Worm (Caenorhabditis elegans) whole organism, L2 larva: ENCODE results near the gene nhr-48.

Experiments
- C34F6.9 ChIP-seq: fragments of 150-350 bp; optimal IDR thresholded peaks from 2 replicates; lab custom pipeline; 2014; ENCODE audit warnings: missing biosample characterization, missing genetic modification characterization
- R02D3.7 ChIP-seq: fragments of 150-350 bp; optimal IDR thresholded peaks from 2 replicates; lab custom pipeline; 2014; ENCODE audit warnings: missing biosample characterization, missing genetic modification characterization
- Y55F3AM.14 ChIP-seq: fragments of 200-800 bp; sonication (Bioruptor generic); optimal IDR thresholded peaks from 2 replicates; lab custom pipeline; 2018; ENCODE audit warnings: mild to moderate bottlenecking, missing genetic modification characterization, missing compliant biosample characterization
- alr-1 ChIP-seq: fragments of 150-350 bp; optimal IDR thresholded peaks from 2 replicates; lab custom pipeline; 2014; ENCODE audit warnings: missing biosample characterization, missing genetic modification characterization
- aly-2 ChIP-seq: fragments of 150-350 bp; optimal IDR thresholded peaks from 2 replicates; lab custom pipeline; 2014; ENCODE audit warnings: missing biosample characterization, missing genetic modification characterization
- ama-1 ChIP-seq: fragments of 150-350 bp; optimal IDR thresholded peaks from 2 replicates; lab custom pipeline; 2018; ENCODE audit warnings: inconsistent platforms
- blmp-1 ChIP-seq: sonication (generic microtip); optimal IDR thresholded peaks from 2 replicates; lab custom pipeline; 2017; ENCODE audit warnings: missing genetic modification characterization, mild to moderate bottlenecking, missing compliant biosample characterization, antibody characterized with exemption, moderate library complexity; ENCODE audit not compliant: insufficient read depth
- ceh-16 ChIP-seq: fragments of 150-350 bp; optimal IDR thresholded peaks from 2 replicates; lab custom pipeline; 2014; ENCODE audit warnings: missing biosample characterization, missing genetic modification characterization
- crh-2 ChIP-seq: sonication (generic microtip); optimal IDR thresholded peaks from 2 replicates; lab custom pipeline; 2017; ENCODE audit warnings: missing biosample characterization, missing genetic modification characterization
- dmd-4 ChIP-seq: sonication (generic microtip); optimal IDR thresholded peaks from 2 replicates; lab custom pipeline; 2017; ENCODE audit warnings: missing biosample characterization, missing genetic modification characterization
- egl-27 ChIP-seq: sonication (generic microtip); optimal IDR thresholded peaks from 3 replicates; lab custom pipeline; 2017; ENCODE audit warnings: missing biosample characterization, missing genetic modification reagents, missing genetic modification characterization
- elt-1 ChIP-seq: fragments of 150-350 bp; optimal IDR thresholded peaks from 2 replicates; lab custom pipeline; 2014; ENCODE audit warnings: missing biosample characterization, missing genetic modification characterization
- elt-3 ChIP-seq: sonication (generic microtip); optimal IDR thresholded peaks from 2 replicates; lab custom pipeline; 2017; ENCODE audit warnings: missing biosample characterization, missing genetic modification characterization
- fos-1 ChIP-seq: fragments of 150-350 bp; optimal IDR thresholded peaks from 2 replicates; lab custom pipeline; 2014; ENCODE audit warnings: missing biosample characterization, missing genetic modification characterization
- gmeb-1 ChIP-seq: fragments of 150-350 bp; optimal IDR thresholded peaks from 2 replicates; lab custom pipeline; 2014; ENCODE audit warnings: missing biosample characterization, missing genetic modification characterization
- lin-11 ChIP-seq: fragments of 150-350 bp; sonication (generic microtip); optimal IDR thresholded peaks from 2 replicates; lab custom pipeline; 2014; ENCODE audit warnings: missing biosample characterization, missing genetic modification characterization, inconsistent platforms, mixed read lengths
- lin-13 ChIP-seq: fragments of 150-350 bp; optimal IDR thresholded peaks from 2 replicates; lab custom pipeline; 2014; ENCODE audit warnings: missing biosample characterization, missing genetic modification reagents, missing genetic modification characterization
- lin-39 ChIP-seq: fragments of 150-350 bp; optimal IDR thresholded peaks from 2 replicates; lab custom pipeline; 2014; ENCODE audit warnings: missing biosample characterization, missing genetic modification reagents, missing genetic modification characterization
- lsy-2 ChIP-seq, 2 experiments: fragments of 150-350 bp in 1 of 2; sonication (generic microtip) in 1 of 2; optimal IDR thresholded peaks; 2 replicates each; lab custom pipeline; 2014 to 2017; ENCODE audit warnings: missing biosample characterization in 2 of 2, missing genetic modification characterization in 2 of 2
- mab-5 ChIP-seq: fragments of 150-350 bp; optimal IDR thresholded peaks from 2 replicates; lab custom pipeline; 2014; ENCODE audit warnings: missing biosample characterization, missing genetic modification characterization
- mbf-1 ChIP-seq: sonication (generic microtip); optimal IDR thresholded peaks from 2 replicates; lab custom pipeline; 2017; ENCODE audit warnings: missing biosample characterization, missing genetic modification characterization
- mdl-1 ChIP-seq, 2 experiments: fragments of 150-350 bp in 1 of 2; sonication (generic microtip) in 1 of 2; optimal IDR thresholded peaks; 2 replicates each; lab custom pipeline; 2017; ENCODE audit warnings: missing biosample characterization in 2 of 2, missing genetic modification characterization in 2 of 2
- nhr-10 ChIP-seq: sonication (generic microtip); optimal IDR thresholded peaks from 2 replicates; lab custom pipeline; 2017; ENCODE audit warnings: missing biosample characterization, missing genetic modification characterization
- nhr-11 ChIP-seq: fragments of 150-350 bp; optimal IDR thresholded peaks from 2 replicates; lab custom pipeline; 2014; ENCODE audit warnings: missing biosample characterization, missing genetic modification characterization
- nhr-12 ChIP-seq: fragments of 150-350 bp; optimal IDR thresholded peaks from 2 replicates; lab custom pipeline; 2014; ENCODE audit warnings: missing biosample characterization, missing genetic modification characterization
- nhr-129 ChIP-seq: fragments of 150-350 bp; optimal IDR thresholded peaks from 2 replicates; lab custom pipeline; 2014; ENCODE audit warnings: missing biosample characterization, missing genetic modification characterization
- nhr-21 ChIP-seq: fragments of 150-350 bp; optimal IDR thresholded peaks from 2 replicates; lab custom pipeline; 2014; ENCODE audit warnings: missing biosample characterization, missing genetic modification characterization
- nhr-23 ChIP-seq: fragments of 150-350 bp; optimal IDR thresholded peaks from 2 replicates; lab custom pipeline; 2014; ENCODE audit warnings: missing biosample characterization, missing genetic modification reagents, missing genetic modification characterization
- nhr-237 ChIP-seq: fragments of 150-350 bp; optimal IDR thresholded peaks from 2 replicates; lab custom pipeline; 2014; ENCODE audit warnings: missing biosample characterization, missing genetic modification characterization
- nhr-25 ChIP-seq: fragments of 150-350 bp; sonication (generic microtip); optimal IDR thresholded peaks from 3 replicates; lab custom pipeline; 2014; ENCODE audit warnings: missing biosample characterization, missing genetic modification characterization
- nhr-6 ChIP-seq: fragments of 150-350 bp; optimal IDR thresholded peaks from 2 replicates; lab custom pipeline; 2014; ENCODE audit warnings: missing biosample characterization, missing genetic modification characterization
- nhr-77 ChIP-seq: fragments of 150-350 bp; optimal IDR thresholded peaks from 2 replicates; lab custom pipeline; 2014; ENCODE audit warnings: missing biosample characterization, missing genetic modification characterization
- peb-1 ChIP-seq: fragments of 150-350 bp; optimal IDR thresholded peaks from 2 replicates; lab custom pipeline; 2014; ENCODE audit warnings: missing biosample characterization, missing genetic modification characterization
- skn-1 ChIP-seq: sonication (generic microtip); optimal IDR thresholded peaks from 2 replicates; lab custom pipeline; 2017; ENCODE audit warnings: missing biosample characterization, missing genetic modification characterization
- sma-3 ChIP-seq: sonication (generic microtip); optimal IDR thresholded peaks from 2 replicates; lab custom pipeline; 2016; ENCODE audit warnings: missing genetic modification reagents, missing genetic modification characterization, missing compliant biosample characterization
- sma-9 ChIP-seq, 2 experiments: fragments of 150-350 bp in 1 of 2; sonication (generic microtip) in 1 of 2; optimal IDR thresholded peaks; 2 replicates each; lab custom pipeline; 2014 to 2016; ENCODE audit warnings: missing genetic modification characterization in 2 of 2, mild to moderate bottlenecking in 1 of 2, missing biosample characterization in 1 of 2, missing compliant biosample characterization in 1 of 2, missing genetic modification reagents in 1 of 2, moderate library complexity in 1 of 2
- snpc-4 ChIP-seq: fragments of 150-350 bp; optimal IDR thresholded peaks from 2 replicates; lab custom pipeline; 2014; ENCODE audit warnings: missing biosample characterization, missing genetic modification characterization
- unc-39 ChIP-seq: fragments of 150-350 bp; optimal IDR thresholded peaks from 2 replicates; lab custom pipeline; 2014; ENCODE audit warnings: missing biosample characterization, missing genetic modification characterization
- unc-55 ChIP-seq: fragments of 150-350 bp; sonication (generic microtip); optimal IDR thresholded peaks from 3 replicates; lab custom pipeline; 2014; ENCODE audit warnings: missing biosample characterization, missing genetic modification reagents, missing genetic modification characterization
- unc-62 ChIP-seq: fragments of 150-350 bp; optimal IDR thresholded peaks from 2 replicates; lab custom pipeline; 2014; ENCODE audit warnings: missing biosample characterization, missing genetic modification reagents, missing genetic modification characterization
- zag-1 ChIP-seq: fragments of 150-350 bp; optimal IDR thresholded peaks from 2 replicates; lab custom pipeline; 2014; ENCODE audit warnings: missing biosample characterization, missing genetic modification characterization
- ztf-1 ChIP-seq: fragments of 200-800 bp; sonication (Bioruptor generic); conservative IDR thresholded peaks from 2 replicates; pipeline ENCODE4 v1.3.6; 2022; ENCODE audit warnings: missing genetic modification characterization, missing compliant biosample characterization
- ztf-11 ChIP-seq: sonication (generic microtip); optimal IDR thresholded peaks from 2 replicates; lab custom pipeline; 2017; ENCODE audit warnings: missing biosample characterization, missing genetic modification characterization
- ztf-4 ChIP-seq: fragments of 150-350 bp; optimal IDR thresholded peaks from 2 replicates; lab custom pipeline; 2014; ENCODE audit warnings: missing biosample characterization, missing genetic modification characterization

The nhr-48 gene

ce11 chrX:15704579-15705110 is 3.4 kb upstream of the nhr-48 start:
- TF ChIP-seq mab-5 (tag; lab: Kevin White, UChicago) (no peak), gmeb-1 (tag; lab: Kevin White, UChicago) (peak; percentile 10), aly-2 (tag; lab: Kevin White, UChicago) (no peak), ama-1 (lab: Kevin White, UChicago) (no peak), peb-1 (no peak), lin-13 (GFP tag; lab: Kevin White, UChicago) (no peak), nhr-21 (tag; lab: Kevin White, UChicago) (peak; percentile 40), egl-27 (tag; lab: Kevin White, UChicago) (no peak), lin-39 (tag; lab: Kevin White, UChicago) (no peak), unc-55 (no peak), ztf-1 (GFP tag; lab: Robert Waterston, UW) (no peak), nhr-10 (tag; lab: Kevin White, UChicago) (no peak), nhr-25 (tag; lab: Kevin White, UChicago) (peak; percentile 0), ztf-11 (tag; lab: Kevin White, UChicago) (no peak), nhr-129 (peak; percentile 28), alr-1 (no peak), mdl-1 (tag; optimal IDR thresholded peaks at IDR 0.05; lab: Kevin White, UChicago) (peak in 1 of 2 experiments; percentile 35), unc-39 (tag; lab: Kevin White, UChicago) (no peak), nhr-237 (tag; lab: Kevin White, UChicago) (no peak), snpc-4 (tag; lab: Kevin White, UChicago) (no peak), mbf-1 (tag; lab: Kevin White, UChicago) (no peak), lin-11 (tag; lab: Kevin White, UChicago) (no peak), lsy-2 (tag; optimal IDR thresholded peaks at IDR 0.05; lab: Kevin White, UChicago) (no peak), nhr-77 (tag; lab: Kevin White, UChicago) (no peak), nhr-11 (tag; lab: Kevin White, UChicago) (no peak), elt-1 (tag; lab: Kevin White, UChicago) (no peak), C34F6.9 (tag; lab: Kevin White, UChicago) (no peak), nhr-23 (tag; lab: Kevin White, UChicago) (no peak), crh-2 (tag; lab: Kevin White, UChicago) (no peak), sma-9 (GFP tag; optimal IDR thresholded peaks at IDR 0.05; lab: Kevin White, UChicago) (peak; percentile 96), sma-9 (tag; optimal IDR thresholded peaks at IDR 0.05; lab: Kevin White, UChicago) (no peak), sma-3 (GFP tag; lab: Kevin White, UChicago) (peak; percentile 79), elt-3 (no peak)

- TF ChIP-seq nhr-129 (peak; percentile 30), nhr-21 (tag; lab: Kevin White, UChicago) (peak; percentile 70), sma-3 (GFP tag; lab: Kevin White, UChicago) (peak; percentile 57), crh-2 (tag; lab: Kevin White, UChicago) (peak; percentile 9), unc-55 (no peak), ztf-4 (tag; lab: Kevin White, UChicago) (peak; percentile 33), lsy-2 (tag; optimal IDR thresholded peaks at IDR 0.05; lab: Kevin White, UChicago) (no peak), nhr-6 (tag; lab: Kevin White, UChicago) (peak; percentile 49), nhr-25 (tag; lab: Kevin White, UChicago) (peak; percentile 83), blmp-1 (tag; lab: Kevin White, UChicago) (peak; percentile 59), sma-9 (GFP tag; optimal IDR thresholded peaks at IDR 0.05; lab: Kevin White, UChicago) (peak; percentile 80), sma-9 (tag; optimal IDR thresholded peaks at IDR 0.05; lab: Kevin White, UChicago) (no peak), mab-5 (tag; lab: Kevin White, UChicago) (no peak), alr-1 (no peak), nhr-23 (tag; lab: Kevin White, UChicago) (no peak), egl-27 (tag; lab: Kevin White, UChicago) (peak; percentile 17)
- TF ChIP-seq, all 48 proteins: peak for 10
These were observed 1.8 kb upstream of the nhr-48 start for ce11 chrX:15706108-15706676.

ce11 chrX:15707366-15707892 is 584 bp upstream of the nhr-48 start:
- peak; percentile 90 for TF ChIP-seq zag-1 (tag; lab: Kevin White, UChicago)
- peak; percentile 73 for TF ChIP-seq mab-5 (tag; lab: Kevin White, UChicago)
- TF ChIP-seq ama-1 (lab: Kevin White, UChicago) = no peak
- peak; percentile 78 for TF ChIP-seq fos-1 (tag; lab: Kevin White, UChicago)
- peak; percentile 76 for TF ChIP-seq C34F6.9 (tag; lab: Kevin White, UChicago)
- peak; percentile 92 for TF ChIP-seq nhr-129
- no peak for TF ChIP-seq nhr-23 (tag; lab: Kevin White, UChicago)
- peak; percentile 84 to 89 for TF ChIP-seq mdl-1 (tag; optimal IDR thresholded peaks at IDR 0.05; lab: Kevin White, UChicago)
- no peak for TF ChIP-seq elt-3
- TF ChIP-seq unc-55 = peak; percentile 86
- TF ChIP-seq nhr-11 (tag; lab: Kevin White, UChicago) = no peak
- TF ChIP-seq lin-39 (tag; lab: Kevin White, UChicago) = no peak
- TF ChIP-seq aly-2 (tag; lab: Kevin White, UChicago) = no peak
- no peak for TF ChIP-seq R02D3.7 (tag; lab: Kevin White, UChicago)
- TF ChIP-seq dmd-4 (tag; lab: Kevin White, UChicago) = no peak
- TF ChIP-seq skn-1 (tag; lab: Kevin White, UChicago) = no peak
- no peak for TF ChIP-seq alr-1
- TF ChIP-seq nhr-237 (tag; lab: Kevin White, UChicago) = no peak
- TF ChIP-seq ceh-16 (tag; lab: Kevin White, UChicago) = peak; percentile 18
- TF ChIP-seq lin-13 (GFP tag; lab: Kevin White, UChicago) = peak; percentile 70
- TF ChIP-seq unc-62 = no peak
- TF ChIP-seq nhr-12 (tag; lab: Kevin White, UChicago) = peak; percentile 1
- peak; percentile 73 for TF ChIP-seq nhr-21 (tag; lab: Kevin White, UChicago)
- TF ChIP-seq elt-1 (tag; lab: Kevin White, UChicago) = no peak
- TF ChIP-seq ztf-11 (tag; lab: Kevin White, UChicago) = no peak
- TF ChIP-seq Y55F3AM.14 (GFP tag; lab: Kevin White, UChicago) = peak; percentile 88
